Fruit fly (Drosophila melanogaster) whole organism, embryonic: Measurements from ENCODE around the gene RpS17.
A peak's percentile ranks its signal among the peaks of the same experiment; 100 is the strongest.

Experiments
- C15 ChIP-seq: fragments of 200-800 bp; sonication (Bioruptor generic); IDR thresholded peaks from 3 replicates; pipeline ENCODE4 v1.3.6; 2022; ENCODE audit warnings: missing biosample characterization, missing genetic modification characterization
- CG10147 ChIP-seq: fragments of 200-800 bp; sonication (Bioruptor generic); optimal IDR thresholded peaks from 2 replicates; lab custom pipeline; 2019; ENCODE audit warnings: missing biosample characterization, mild to moderate bottlenecking, missing genetic modification characterization, moderate library complexity
- CG12391 ChIP-seq: fragments of 200-800 bp; sonication (Bioruptor generic); optimal IDR thresholded peaks from 3 replicates; lab custom pipeline; 2018; ENCODE audit warnings: missing biosample characterization, mild to moderate bottlenecking, missing genetic modification characterization, moderate library complexity
- CG14710 ChIP-seq: fragments of 200-800 bp; sonication (Bioruptor generic); optimal IDR thresholded peaks from 3 replicates; lab custom pipeline; 2019; ENCODE audit warnings: missing biosample characterization, mild to moderate bottlenecking, missing genetic modification characterization, moderate library complexity
- CG14860 ChIP-seq: fragments of 200-800 bp; sonication (Bioruptor generic); IDR thresholded peaks from 3 replicates; pipeline ENCODE4 v1.3.6; 2022; ENCODE audit warnings: missing biosample characterization, missing genetic modification characterization; ENCODE audit not compliant: partially characterized antibody
- CG15479 ChIP-seq: fragments of 200-800 bp; sonication (Bioruptor generic); optimal IDR thresholded peaks from 3 replicates; lab custom pipeline; 2019; ENCODE audit warnings: missing biosample characterization, mild to moderate bottlenecking, missing genetic modification characterization, moderate library complexity
- CG2875 ChIP-seq: fragments of 200-800 bp; sonication (Bioruptor generic); optimal IDR thresholded peaks from 2 replicates; lab custom pipeline; 2017; ENCODE audit warnings: missing biosample characterization, mild to moderate bottlenecking, missing genetic modification characterization, missing genetic modification reagents
- CG3281 ChIP-seq: fragments of 200-800 bp; sonication (Bioruptor generic); optimal IDR thresholded peaks from 3 replicates; lab custom pipeline; 2017; ENCODE audit warnings: missing biosample characterization, mild to moderate bottlenecking, missing genetic modification characterization
- CG4328 ChIP-seq: fragments of 200-800 bp; sonication (Bioruptor generic); optimal IDR thresholded peaks from 3 replicates; lab custom pipeline; 2017; ENCODE audit warnings: missing biosample characterization, missing genetic modification reagents, missing genetic modification characterization
- CG4360 ChIP-seq: fragments of 200-800 bp; sonication (Bioruptor generic); IDR thresholded peaks from 2 replicates; pipeline ENCODE4 v1.3.6; 2022; ENCODE audit warnings: missing biosample characterization, missing genetic modification characterization
- CG6175 ChIP-seq: fragments of 200-800 bp; sonication (Bioruptor generic); IDR thresholded peaks from 3 replicates; pipeline ENCODE4 v1.3.6; 2022; ENCODE audit warnings: missing biosample characterization, missing genetic modification characterization
- CG6813 ChIP-seq: fragments of 200-800 bp; sonication (Bioruptor generic); optimal IDR thresholded peaks from 2 replicates; lab custom pipeline; 2017; ENCODE audit warnings: missing biosample characterization, missing genetic modification characterization, mild to moderate bottlenecking, moderate library complexity, missing genetic modification reagents
- CG7839 ChIP-seq: fragments of 200-800 bp; sonication (Bioruptor generic); optimal IDR thresholded peaks from 3 replicates; lab custom pipeline; 2018; ENCODE audit warnings: missing biosample characterization, mild to moderate bottlenecking, missing genetic modification characterization, moderate library complexity
- CG7928 ChIP-seq: fragments of 200-800 bp; sonication (Bioruptor generic); optimal IDR thresholded peaks from 2 replicates; lab custom pipeline; 2017; ENCODE audit warnings: missing biosample characterization, mild to moderate bottlenecking, missing genetic modification characterization
- CG8281 ChIP-seq: fragments of 200-800 bp; sonication (Bioruptor generic); optimal IDR thresholded peaks from 2 replicates; lab custom pipeline; 2018; ENCODE audit warnings: missing biosample characterization, mild to moderate bottlenecking, missing genetic modification characterization, moderate library complexity
- CG8944 ChIP-seq: fragments of 200-800 bp; sonication (Bioruptor generic); optimal IDR thresholded peaks from 3 replicates; lab custom pipeline; 2016; ENCODE audit warnings: missing biosample characterization, missing genetic modification characterization
- CG9932 ChIP-seq: fragments of 200-800 bp; sonication (Bioruptor generic); IDR thresholded peaks from 2 replicates; pipeline ENCODE4 v1.3.6; 2022; ENCODE audit warnings: missing biosample characterization, missing genetic modification characterization
- CrebB ChIP-seq: fragments of 200-800 bp; sonication (Bioruptor generic); optimal IDR thresholded peaks from 3 replicates; lab custom pipeline; 2018; ENCODE audit warnings: missing biosample characterization, mild to moderate bottlenecking, missing genetic modification characterization
- Doc3 ChIP-seq: fragments of 200-800 bp; sonication (Bioruptor generic); IDR thresholded peaks from 3 replicates; pipeline ENCODE4 v1.3.6; 2022; ENCODE audit warnings: missing biosample characterization, missing genetic modification characterization; ENCODE audit not compliant: partially characterized antibody
- Fer3 ChIP-seq: fragments of 200-800 bp; sonication (Bioruptor generic); optimal IDR thresholded peaks from 2 replicates; lab custom pipeline; 2018; ENCODE audit warnings: missing biosample characterization, mild to moderate bottlenecking, missing genetic modification characterization, moderate library complexity
- Hand ChIP-seq: fragments of 200-800 bp; sonication (Bioruptor generic); optimal IDR thresholded peaks from 2 replicates; lab custom pipeline; 2017; ENCODE audit warnings: mild to moderate bottlenecking, missing biosample characterization, missing genetic modification reagents, missing genetic modification characterization
- Hr3 ChIP-seq: fragments of 200-800 bp; sonication (Bioruptor generic); optimal IDR thresholded peaks from 3 replicates; lab custom pipeline; 2016; ENCODE audit warnings: missing biosample characterization, missing genetic modification characterization
- Nf-YC ChIP-seq: fragments of 200-800 bp; optimal IDR thresholded peaks from 3 replicates; lab custom pipeline; 2019; ENCODE audit warnings: missing biosample characterization, mild to moderate bottlenecking, missing genetic modification characterization, moderate library complexity
- PHDP ChIP-seq: fragments of 200-800 bp; sonication (Bioruptor generic); optimal IDR thresholded peaks from 3 replicates; lab custom pipeline; 2018; ENCODE audit warnings: missing biosample characterization, mild to moderate bottlenecking, missing genetic modification characterization, moderate library complexity
- Sry-δ ChIP-seq: fragments of 200-800 bp; sonication (Bioruptor generic); optimal IDR thresholded peaks from 2 replicates; lab custom pipeline; 2016; ENCODE audit warnings: missing biosample characterization, missing genetic modification characterization
- Stat92E ChIP-seq, 3 experiments: fragments of >200 bp in 2 of 3; fragments of 200-800 bp in 1 of 3; sonication (Bioruptor generic) in 1 of 3; optimal IDR thresholded peaks; 2 replicates each; lab custom pipeline; 2017 to 2019; ENCODE audit warnings: missing biosample characterization in 3 of 3, missing genetic modification characterization in 3 of 3, mild to moderate bottlenecking in 1 of 3, moderate library complexity in 1 of 3
- Xbp1 ChIP-seq: fragments of 200-800 bp; sonication (Bioruptor generic); optimal IDR thresholded peaks from 3 replicates; lab custom pipeline; 2016; ENCODE audit warnings: missing biosample characterization, mild to moderate bottlenecking, missing genetic modification characterization
- YL-1 ChIP-seq: fragments of 200-800 bp; sonication (Bioruptor generic); optimal IDR thresholded peaks from 3 replicates; lab custom pipeline; 2017; ENCODE audit warnings: missing biosample characterization, mild to moderate bottlenecking, missing genetic modification characterization
- bab2 ChIP-seq: fragments of 200-800 bp; sonication (Bioruptor generic); optimal IDR thresholded peaks from 2 replicates; lab custom pipeline; 2016; ENCODE audit warnings: missing biosample characterization, missing genetic modification characterization
- bigmax ChIP-seq: fragments of 200-800 bp; sonication (Bioruptor generic); optimal IDR thresholded peaks from 2 replicates; lab custom pipeline; 2018; ENCODE audit warnings: missing biosample characterization, mild to moderate bottlenecking, missing genetic modification characterization
- cad ChIP-seq: fragments of >200 bp; optimal IDR thresholded peaks from 2 replicates; lab custom pipeline; 2017; ENCODE audit warnings: missing biosample characterization, missing genetic modification characterization
- cas ChIP-seq: fragments of 200-800 bp; sonication (Bioruptor generic); IDR thresholded peaks from 2 replicates; pipeline ENCODE4 v1.3.6; 2022; ENCODE audit warnings: missing biosample characterization, missing genetic modification characterization
- chinmo ChIP-seq: fragments of 200-800 bp; sonication (Bioruptor generic); IDR thresholded peaks from 4 replicates; pipeline ENCODE4 v1.3.6; 2022; ENCODE audit warnings: missing biosample characterization, missing genetic modification characterization; ENCODE audit not compliant: partially characterized antibody
- chm ChIP-seq: fragments of 200-800 bp; sonication (Bioruptor generic); IDR thresholded peaks from 2 replicates; pipeline ENCODE4 v1.3.6; 2022; ENCODE audit warnings: missing biosample characterization, missing genetic modification characterization
- croc ChIP-seq: fragments of 200-800 bp; sonication (Bioruptor generic); conservative IDR thresholded peaks from 3 replicates; pipeline ENCODE4 v1.3.6; 2022; ENCODE audit warnings: missing biosample characterization, missing genetic modification characterization
- ewg ChIP-seq: fragments of 200-800 bp; sonication (Bioruptor generic); optimal IDR thresholded peaks from 3 replicates; lab custom pipeline; 2017; ENCODE audit warnings: mild to moderate bottlenecking, missing biosample characterization, missing genetic modification reagents, missing genetic modification characterization
- fd102C ChIP-seq: fragments of 200-800 bp; sonication (Bioruptor generic); optimal IDR thresholded peaks from 2 replicates; lab custom pipeline; 2018; ENCODE audit warnings: missing biosample characterization, mild to moderate bottlenecking, missing genetic modification characterization, moderate library complexity
- ftz-f1 ChIP-seq: fragments of 200-800 bp; sonication (Bioruptor generic); optimal IDR thresholded peaks from 2 replicates; lab custom pipeline; 2016; ENCODE audit warnings: missing biosample characterization, missing genetic modification characterization
- gcm ChIP-seq: fragments of 200-800 bp; sonication (Bioruptor generic); optimal IDR thresholded peaks from 2 replicates; lab custom pipeline; 2019; ENCODE audit warnings: missing biosample characterization, mild to moderate bottlenecking, missing genetic modification characterization, moderate library complexity
- gro ChIP-seq: fragments of 200-800 bp; sonication (Bioruptor generic); optimal IDR thresholded peaks from 2 replicates; lab custom pipeline; 2016; ENCODE audit warnings: missing biosample characterization, missing genetic modification characterization
- gsb-n ChIP-seq: fragments of 200-800 bp; sonication (Bioruptor generic); optimal IDR thresholded peaks from 3 replicates; lab custom pipeline; 2018; ENCODE audit warnings: missing biosample characterization, mild to moderate bottlenecking, missing genetic modification characterization
- ham ChIP-seq: fragments of 200-800 bp; sonication (Bioruptor generic); IDR thresholded peaks from 2 replicates; pipeline ENCODE4 v1.3.6; 2022; ENCODE audit warnings: missing biosample characterization, missing genetic modification characterization
- kni ChIP-seq: fragments of 200-800 bp; sonication (Bioruptor generic); optimal IDR thresholded peaks from 3 replicates; lab custom pipeline; 2017; ENCODE audit warnings: mild to moderate bottlenecking, missing biosample characterization, missing genetic modification reagents, missing genetic modification characterization
- nerfin-1 ChIP-seq: fragments of 200-800 bp; sonication (Bioruptor generic); optimal IDR thresholded peaks from 3 replicates; lab custom pipeline; 2019; ENCODE audit warnings: missing biosample characterization, mild to moderate bottlenecking, missing genetic modification characterization, moderate library complexity
- ranshi ChIP-seq: fragments of 200-800 bp; sonication (Bioruptor generic); IDR thresholded peaks from 2 replicates; pipeline ENCODE4 v1.3.6; 2022; ENCODE audit warnings: missing biosample characterization, missing genetic modification characterization
- row ChIP-seq: fragments of 200-800 bp; sonication (Bioruptor generic); IDR thresholded peaks from 3 replicates; pipeline ENCODE4 v1.3.6; 2022; ENCODE audit warnings: missing biosample characterization, missing genetic modification characterization
- sd ChIP-seq: fragments of 200-800 bp; sonication (Bioruptor generic); optimal IDR thresholded peaks from 3 replicates; lab custom pipeline; 2018; ENCODE audit warnings: missing biosample characterization, mild to moderate bottlenecking, missing genetic modification characterization, moderate library complexity
- shn ChIP-seq: fragments of 200-800 bp; sonication (Bioruptor generic); optimal IDR thresholded peaks from 3 replicates; lab custom pipeline; 2016; ENCODE audit warnings: missing biosample characterization, missing genetic modification characterization
- tin ChIP-seq: fragments of 200-800 bp; sonication (Bioruptor generic); optimal IDR thresholded peaks from 3 replicates; lab custom pipeline; 2016; ENCODE audit warnings: missing biosample characterization, missing genetic modification characterization
- usp ChIP-seq: fragments of >200 bp; optimal IDR thresholded peaks from 2 replicates; lab custom pipeline; 2017; ENCODE audit warnings: missing biosample characterization, missing genetic modification characterization
- yki ChIP-seq: fragments of >200 bp; optimal IDR thresholded peaks from 3 replicates; lab custom pipeline; 2018

The RpS17 gene

dm6 chr3L:9424528-9424911, 5.1 kb downstream of the RpS17 start (continued):
- no peak for TF ChIP-seq gro (GFP tag; lab: Kevin White, UChicago)
- peak; percentile 22 for TF ChIP-seq CG10147 (GFP tag; lab: Kevin White, UChicago)
- TF ChIP-seq cad (GFP tag; lab: Kevin White, UChicago), result no peak
- no peak for TF ChIP-seq CG8944 (GFP tag; lab: Kevin White, UChicago)
- TF ChIP-seq sd, result no peak
- 0 out of 2 replicates have a peak, but pooled peaks have one; percentile 7 for TF ChIP-seq ranshi
- peak; percentile 56 for TF ChIP-seq CG12391 (tag; lab: Kevin White, UChicago)
- no peak for TF ChIP-seq CG4360 (GFP tag; lab: Robert Waterston, UW)
- no peak for TF ChIP-seq CG8281
- no peak for TF ChIP-seq fd102C
- peak; percentile 39 for TF ChIP-seq CG3281 (GFP tag; lab: Kevin White, UChicago)
- peak; percentile 45 for TF ChIP-seq gsb-n (tag; lab: Kevin White, UChicago)
- TF ChIP-seq kni (GFP tag; lab: Kevin White, UChicago), result no peak
- peak; percentile 33 for TF ChIP-seq gcm (GFP tag; lab: Kevin White, UChicago)
- TF ChIP-seq usp (GFP tag; lab: Kevin White, UChicago), result no peak
- TF ChIP-seq CG7928 (GFP tag; lab: Kevin White, UChicago), result no peak
- no peak for TF ChIP-seq CG2875
- TF ChIP-seq CG6813 (GFP tag; lab: Kevin White, UChicago), result no peak
- TF ChIP-seq YL-1 (GFP tag; lab: Kevin White, UChicago), result no peak
- peak; percentile 63; the same call in 2 of the 3 replicates for TF ChIP-seq row (GFP tag; lab: Robert Waterston, UW)
- no peak for TF ChIP-seq C15 (GFP tag; lab: Robert Waterston, UW)
- no peak for TF ChIP-seq chinmo (GFP tag; lab: Robert Waterston, UW)
- no peak for TF ChIP-seq CG6175 (GFP tag; lab: Robert Waterston, UW)
- TF ChIP-seq cas, result no peak
- TF ChIP-seq croc, result no peak
- TF ChIP-seq CG4328 (GFP tag; lab: Kevin White, UChicago), result no peak
- no peak for TF ChIP-seq CG14860 (GFP tag; lab: Robert Waterston, UW)
- TF ChIP-seq chm (GFP tag; lab: Robert Waterston, UW), result no peak
- no peak for TF ChIP-seq ewg
- TF ChIP-seq ftz-f1 (GFP tag; lab: Kevin White, UChicago), result no peak
- peak; percentile 26 for TF ChIP-seq Hand (GFP tag; lab: Kevin White, UChicago)
- TF ChIP-seq CG15479 (GFP tag; lab: Kevin White, UChicago), result no peak
- TF ChIP-seq CrebB (tag; lab: Kevin White, UChicago), result peak; percentile 21
- peak; percentile 79 for TF ChIP-seq PHDP (tag; lab: Kevin White, UChicago)
- TF ChIP-seq Stat92E (GFP tag; optimal IDR thresholded peaks at IDR 0.05; lab: Kevin White, UChicago), result no peak
- no peak for TF ChIP-seq ham (GFP tag; lab: Robert Waterston, UW)
- TF ChIP-seq bigmax (GFP tag; lab: Kevin White, UChicago), result no peak
- TF ChIP-seq bab2, result no peak
- TF ChIP-seq CG9932 (GFP tag; lab: Robert Waterston, UW), result 0 out of 2 replicates have a peak, but pooled peaks have one; percentile 19
- no peak for TF ChIP-seq Doc3 (GFP tag; lab: Robert Waterston, UW)
- TF ChIP-seq Fer3 (tag; lab: Kevin White, UChicago), result peak; percentile 57
- peak; percentile 36 for TF ChIP-seq CG7839
- TF ChIP-seq Hr3 (GFP tag; lab: Kevin White, UChicago), result no peak
- no peak for TF ChIP-seq Sry-δ
- TF ChIP-seq CG14710, result peak; percentile 27
- TF ChIP-seq Xbp1, result peak; percentile 16
- peak; percentile 27 for TF ChIP-seq nerfin-1 (tag; lab: Kevin White, UChicago)
- TF ChIP-seq tin (GFP tag; lab: Kevin White, UChicago), result no peak
- TF ChIP-seq Nf-YC (tag; lab: Kevin White, UChicago), result peak; percentile 37
- no peak for TF ChIP-seq yki (lab: Kevin White, UChicago)
- TF ChIP-seq shn (GFP tag; lab: Kevin White, UChicago), result no peak
